Fruit fly (Drosophila melanogaster): ENCODE results near the gene CG10738.

DNA sequence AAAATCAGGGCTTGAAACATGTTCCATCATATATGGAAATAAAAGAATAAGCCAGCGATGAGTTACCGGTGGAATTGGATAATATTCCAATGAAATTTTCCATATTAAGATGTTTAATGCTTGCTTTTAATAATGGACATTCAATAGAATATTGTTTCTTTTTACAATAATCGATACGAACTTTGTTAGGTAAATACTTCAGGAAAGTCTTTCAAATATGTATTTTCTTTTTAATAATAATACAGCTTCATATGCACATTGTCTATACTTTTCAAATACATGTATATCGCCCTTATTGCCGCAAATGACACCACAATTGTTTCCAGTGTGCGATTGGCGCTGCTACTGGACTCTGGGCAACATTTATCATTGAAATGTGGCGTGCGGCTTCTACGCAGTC, 43.7 kb upstream of the CG10738 start:
- TF ChIP-seq CG7045 (GFP tag; optimal IDR thresholded peaks at IDR 0.05) (no peak), CG11617 (GFP tag; optimal IDR thresholded peaks at IDR 0.05) (no peak), Mnt (GFP tag; optimal IDR thresholded peaks at IDR 0.05) (no peak), tj (GFP tag; optimal IDR thresholded peaks at IDR 0.05) (no peak), cic (GFP tag; optimal IDR thresholded peaks at IDR 0.05) (no peak), CG14711 (tag; optimal IDR thresholded peaks at IDR 0.05) (no peak), CG12768 (GFP tag; optimal IDR thresholded peaks at IDR 0.05) (no peak), kay (GFP tag; ENCODE audit: borderline replicate concordance) (no peak), CG5204 (GFP tag; optimal IDR thresholded peaks at IDR 0.05) (no peak)

All from whole organism, adult.